Worm (Caenorhabditis elegans): ENCODE data around the gene nas-10.

Gene nas-10

DNA sequence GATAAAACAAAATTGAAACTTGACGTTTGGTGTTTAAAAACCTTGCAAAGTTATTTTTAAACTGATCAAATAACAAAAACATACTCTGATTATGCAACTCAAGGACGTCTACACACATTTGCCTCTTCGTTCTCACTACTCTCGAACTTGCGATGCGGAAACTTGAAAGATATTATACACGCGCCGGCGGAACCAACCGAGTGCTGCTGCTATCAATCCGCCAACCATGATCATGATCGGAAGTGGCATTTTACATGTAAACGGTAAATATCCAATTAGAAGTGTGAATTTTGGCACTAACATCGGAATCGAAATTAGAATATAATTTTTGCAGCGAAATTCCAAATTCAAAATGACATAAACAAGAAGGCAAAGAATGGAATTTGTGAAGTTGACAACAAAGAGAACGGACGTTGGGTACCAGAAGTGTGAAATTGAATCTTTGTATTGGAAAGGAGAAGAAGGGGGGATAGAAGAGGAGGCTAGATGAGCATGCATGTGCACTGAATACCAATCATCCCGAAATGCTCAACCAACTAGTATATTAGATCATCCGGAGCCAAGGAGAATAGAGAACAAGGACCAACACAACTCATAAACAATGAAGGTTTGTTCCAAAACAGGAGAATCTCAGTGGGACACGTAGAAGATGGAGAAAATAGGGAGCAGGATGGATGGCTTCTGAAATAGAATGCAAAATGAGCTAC lies 29.8 kb downstream of the nas-10 start:
- no peak for TF ChIP-seq unc-62 (GFP tag; optimal IDR thresholded peaks at IDR 0.05)

- no peak for TF ChIP-seq unc-62 (GFP tag; optimal IDR thresholded peaks at IDR 0.05)
These were observed 31.2 kb downstream of the nas-10 start for ce11 chrX:10932087-10932486.

DNA sequence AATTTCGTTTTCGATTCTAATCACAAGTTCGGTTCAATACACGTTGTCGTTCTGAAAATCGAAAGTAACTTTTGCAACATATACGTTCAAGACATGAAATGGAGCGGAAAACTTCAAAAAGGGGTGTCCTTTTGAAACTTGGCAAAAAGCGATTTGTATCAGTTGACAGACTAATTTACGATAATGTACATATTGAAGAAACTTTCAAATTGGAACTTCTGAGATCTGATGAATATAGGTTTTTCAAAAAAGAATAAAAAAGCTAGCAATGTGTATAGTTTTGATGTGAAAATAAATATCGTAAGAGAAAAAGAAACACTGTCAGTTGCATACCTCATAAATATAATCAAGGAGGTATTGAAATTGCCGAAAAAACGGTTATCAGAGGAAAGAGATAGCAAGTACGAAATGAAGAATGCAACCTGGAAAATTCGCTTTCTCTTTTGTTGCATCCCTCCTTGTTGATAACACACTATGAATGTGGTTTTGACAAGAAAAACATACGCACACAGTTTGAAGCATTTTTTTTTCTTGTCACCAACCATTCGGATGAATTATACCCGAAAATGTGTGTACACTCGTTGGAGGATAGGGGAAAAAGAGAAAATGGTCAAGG lies 34.2 kb downstream of the nas-10 start, which contains the start of gene dgn-1:
Gene dgn-1 (minus strand): TSS at position 51 of the 616 bp plus-strand sequence.
- TF ChIP-seq unc-62 (GFP tag; optimal IDR thresholded peaks at IDR 0.05) = no peak

- no peak for TF ChIP-seq unc-62 (GFP tag; optimal IDR thresholded peaks at IDR 0.05)
These were observed 36.2 kb downstream of the nas-10 start for ce11 chrX:10927136-10927535.

ce11 chrX:10924031-10924430 lies 39.3 kb downstream of the nas-10 start:
- no peak for TF ChIP-seq unc-62 (GFP tag; optimal IDR thresholded peaks at IDR 0.05)

DNA sequence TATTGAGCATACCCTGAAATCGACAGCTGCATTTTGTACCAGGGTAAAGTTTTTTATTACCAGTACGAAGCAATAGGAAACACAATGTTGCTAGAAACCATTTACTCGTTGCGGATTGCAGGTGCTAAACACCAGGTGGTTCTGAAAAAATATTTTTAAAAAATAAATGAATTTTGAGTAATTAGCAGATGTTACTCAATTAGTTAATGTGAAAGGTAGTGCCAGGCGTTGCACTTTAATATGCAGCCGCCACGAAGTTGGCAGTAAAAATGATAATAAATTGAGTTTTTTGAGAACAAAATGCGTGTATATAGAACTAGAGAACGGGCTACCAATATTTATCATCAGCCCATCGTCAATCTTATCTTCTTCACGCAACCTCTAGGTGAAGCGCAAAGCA lies 43.7 kb downstream of the nas-10 start, which contains the start of gene nstp-9:
Gene nstp-9 (minus strand): TSS at position 101 of the 400 bp plus-strand sequence.
- no peak for TF ChIP-seq unc-62 (GFP tag; optimal IDR thresholded peaks at IDR 0.05)

DNA sequence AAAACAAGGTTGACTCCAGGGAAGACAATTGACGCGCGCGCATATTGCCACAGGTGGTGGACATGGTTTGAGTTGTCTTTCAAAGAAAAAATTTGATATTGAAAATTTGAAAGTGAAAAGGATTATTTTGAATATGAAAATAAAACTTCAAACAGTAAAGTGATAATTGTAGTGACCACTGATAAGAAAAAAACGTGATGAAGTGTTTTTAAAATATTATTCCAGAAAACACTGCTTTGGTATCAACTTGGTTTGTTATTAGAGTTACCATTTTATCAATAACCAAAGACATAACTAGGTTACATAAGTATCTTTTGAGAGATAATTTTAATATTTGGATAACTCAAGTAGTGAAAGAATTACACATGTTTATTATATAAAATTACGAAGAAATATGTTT lies 47.1 kb downstream of the nas-10 start:
- no peak for TF ChIP-seq unc-62 (GFP tag; optimal IDR thresholded peaks at IDR 0.05)

- no peak for TF ChIP-seq unc-62 (GFP tag; optimal IDR thresholded peaks at IDR 0.05)
These were observed 48.7 kb downstream of the nas-10 start for ce11 chrX:10914421-10915277.

DNA sequence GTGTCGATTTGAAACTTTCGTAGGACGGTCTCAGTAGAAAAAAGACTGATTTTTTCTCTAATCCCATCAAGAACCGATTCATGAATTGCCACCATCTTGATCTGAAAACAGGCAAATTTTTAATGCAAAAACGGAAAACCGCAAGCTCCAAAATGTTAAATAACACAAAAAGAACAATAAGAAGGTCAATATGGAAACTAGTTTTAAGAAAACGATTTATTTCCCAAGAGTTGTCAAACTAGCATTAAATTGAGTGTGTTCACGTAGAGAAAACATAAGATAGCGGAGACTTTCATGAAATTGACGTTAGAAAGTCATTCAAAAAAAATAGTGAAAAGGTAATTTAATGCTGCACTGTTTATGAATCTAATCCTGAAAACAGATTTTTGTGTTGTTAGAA lies 49.3 kb downstream of the nas-10 start, which contains the start of gene F47B10.9:
Gene F47B10.9 (minus strand): TSS at position 101 of the 400 bp plus-strand sequence.
- TF ChIP-seq unc-62 (GFP tag; optimal IDR thresholded peaks at IDR 0.05) = no peak
